Fruit fly (Drosophila melanogaster): ENCODE results near the gene brk.
A peak's percentile ranks its signal among the peaks of the same experiment; 100 is the strongest.

The brk gene

dm6 chrX:7304798-7305447, 2.8 kb upstream of the brk start (continued):
- TF ChIP-seq jumu (GFP tag; optimal IDR thresholded peaks at IDR 0.05), result no peak
- peak; percentile 27 for TF ChIP-seq CG10543 (GFP tag; optimal IDR thresholded peaks at IDR 0.05)
- no peak for TF ChIP-seq CG6854 (GFP tag; optimal IDR thresholded peaks at IDR 0.05)
- no peak for TF ChIP-seq Pdp1 (GFP tag; optimal IDR thresholded peaks at IDR 0.05)
- peak; percentile 87 for TF ChIP-seq kni (GFP tag; optimal IDR thresholded peaks at IDR 0.05)
- peak; percentile 70 for TF ChIP-seq grn (GFP tag; optimal IDR thresholded peaks at IDR 0.05)
- no peak for TF ChIP-seq peb (GFP tag; IDR thresholded peaks at IDR 0.05)
- TF ChIP-seq CG18764 (GFP tag; optimal IDR thresholded peaks at IDR 0.05), result no peak
- peak; percentile 99 for TF ChIP-seq sqz (GFP tag; optimal IDR thresholded peaks at IDR 0.05)
- TF ChIP-seq al (GFP tag; IDR thresholded peaks at IDR 0.05), result no peak
- TF ChIP-seq abd-A (tag; optimal IDR thresholded peaks at IDR 0.05), result peak; percentile 60
- TF ChIP-seq Blimp-1 (GFP tag; optimal IDR thresholded peaks at IDR 0.05), result peak; percentile 29
- TF ChIP-seq cg (GFP tag; optimal IDR thresholded peaks at IDR 0.05), result peak; percentile 51
- peak; percentile 68 for TF ChIP-seq nom (GFP tag; optimal IDR thresholded peaks at IDR 0.05)
- TF ChIP-seq kah (GFP tag; optimal IDR thresholded peaks at IDR 0.05), result no peak
- no peak for TF ChIP-seq CG1832 (GFP tag; optimal IDR thresholded peaks at IDR 0.05)
- TF ChIP-seq Hr78 (GFP tag; optimal IDR thresholded peaks at IDR 0.05), result no peak
- TF ChIP-seq CG2199 (GFP tag; IDR thresholded peaks at IDR 0.05), result 0 out of 3 replicates have a peak, but pooled peaks have one; percentile 32
- TF ChIP-seq tap (tag; optimal IDR thresholded peaks at IDR 0.05), result no peak
- no peak for TF ChIP-seq ken (GFP tag; IDR thresholded peaks at IDR 0.05)
- TF ChIP-seq Opbp (GFP tag; IDR thresholded peaks at IDR 0.05; ENCODE audit: partially characterized antibody), result 0 out of 3 replicates have a peak, but pooled peaks have one; percentile 20
- peak; percentile 28; the same call in 1 of the 2 replicates for TF ChIP-seq vvl (GFP tag; IDR thresholded peaks at IDR 0.05)
- TF ChIP-seq sd (tag; optimal IDR thresholded peaks at IDR 0.05), result peak; percentile 72
- no peak for TF ChIP-seq emc (GFP tag; optimal IDR thresholded peaks at IDR 0.05)

dm6 chrX:7305753-7306338, 1.9 kb upstream of the brk start:
- TF ChIP-seq HHEX (GFP tag; optimal IDR thresholded peaks at IDR 0.05) (peak; percentile 46), gt (GFP tag; IDR thresholded peaks at IDR 0.05) (no peak), CG18011 (GFP tag; optimal IDR thresholded peaks at IDR 0.05) (no peak), fd102C (GFP tag; optimal IDR thresholded peaks at IDR 0.05) (no peak), Hr51 (GFP tag; optimal IDR thresholded peaks at IDR 0.05) (peak in 1 of 2 experiments; percentile 55), CG31441 (GFP tag; IDR thresholded peaks at IDR 0.05) (peak; percentile 62), nerfin-1 (tag; optimal IDR thresholded peaks at IDR 0.05) (peak; percentile 43), hbn (GFP tag; IDR thresholded peaks at IDR 0.05; ENCODE audit: partially characterized antibody) (no peak), sd (tag; optimal IDR thresholded peaks at IDR 0.05) (peak; percentile 13), CG6272 (GFP tag; IDR thresholded peaks at IDR 0.05) (no peak), corto (GFP tag; optimal IDR thresholded peaks at IDR 0.05) (no peak), CG34422 (GFP tag; IDR thresholded peaks at IDR 0.05) (0 out of 3 replicates have a peak, but pooled peaks have one; percentile 44), unpg (GFP tag; optimal IDR thresholded peaks at IDR 0.05) (peak; percentile 63), hb (GFP tag; IDR thresholded peaks at IDR 0.05; ENCODE audit: partially characterized antibody) (no peak), E2f1 (GFP tag; IDR thresholded peaks at IDR 0.05) (peak; percentile 46), amos (GFP tag; IDR thresholded peaks at IDR 0.05; ENCODE audit: partially characterized antibody) (no peak), cad (GFP tag; optimal IDR thresholded peaks at IDR 0.05) (no peak), CG15269 (tag; optimal IDR thresholded peaks at IDR 0.05) (peak; percentile 49), CG15696 (tag; optimal IDR thresholded peaks at IDR 0.05) (peak; percentile 43), CG6254 (GFP tag; optimal IDR thresholded peaks at IDR 0.05) (peak; percentile 18), dpn (GFP tag; optimal IDR thresholded peaks at IDR 0.05) (peak in 1 of 2 experiments; percentile 52), Oli (tag; optimal IDR thresholded peaks at IDR 0.05) (peak; percentile 79), CG9797 (GFP tag; optimal IDR thresholded peaks at IDR 0.05) (no peak), Doc2 (GFP tag; IDR thresholded peaks at IDR 0.05) (no peak)
